Fruit fly (Drosophila melanogaster): ENCODE data around the gene moody.

DNA sequence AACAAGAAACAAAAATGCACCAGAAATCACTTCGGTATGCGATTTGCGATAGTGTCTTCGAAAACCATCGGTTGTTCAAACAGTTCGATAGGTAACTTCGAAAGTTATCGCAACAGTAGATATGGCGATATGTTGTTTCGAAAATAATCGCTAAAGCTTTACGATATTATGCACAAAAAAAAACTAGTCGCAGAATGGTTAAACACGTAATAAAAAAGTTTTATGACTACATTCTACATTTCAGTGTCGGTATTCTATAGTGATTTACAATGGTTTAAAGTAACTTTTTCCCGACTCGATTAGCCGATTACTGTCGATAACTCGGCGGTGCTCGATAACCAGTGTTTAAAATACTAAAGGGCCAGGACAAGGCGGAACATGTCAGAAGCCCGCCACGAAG, 15.2 kb upstream of the moody start, which contains the start of gene CG4281:
- no peak for TF ChIP-seq h (optimal IDR thresholded peaks at IDR 0.05)
- TF ChIP-seq psq (optimal IDR thresholded peaks at IDR 0.05) = no peak
- no peak for TF ChIP-seq ttk (optimal IDR thresholded peaks at IDR 0.05)
- TF ChIP-seq Sin3A (optimal IDR thresholded peaks at IDR 0.05) = no peak
- no peak for TF ChIP-seq insv (optimal IDR thresholded peaks at IDR 0.05)
- TF ChIP-seq Myc (optimal IDR thresholded peaks at IDR 0.05) = no peak

Data from Kc167 (cell line).